Worm (Caenorhabditis elegans) whole organism, mixed stage, embryonic: Measurements from ENCODE around the gene F43C11.4.

ENCODE experiments used
- lsy-2 ChIP-seq: fragments of 150-350 bp; optimal IDR thresholded peaks from 2 replicates; lab custom pipeline; 2014; ENCODE audit warnings: missing biosample characterization, missing genetic modification characterization
- sptf-1 ChIP-seq: sonication (generic microtip); optimal IDR thresholded peaks from 2 replicates; lab custom pipeline; 2017; ENCODE audit warnings: mild to moderate bottlenecking, missing genetic modification characterization, moderate library complexity, missing compliant biosample characterization

- TF ChIP-seq sptf-1 (tag; lab: Kevin White, UChicago) = no peak
- no peak for TF ChIP-seq lsy-2 (tag; lab: Kevin White, UChicago)
Observed at ce11 chrII:2330462-2330861, 16.3 kb upstream of the F43C11.4 start.
